Worm (Caenorhabditis elegans) whole organism, L3 larva: Measurements from ENCODE around the gene T25G12.13.

Experiments
- ama-1 ChIP-seq: fragments of 150-350 bp; optimal IDR thresholded peaks from 2 replicates; lab custom pipeline; 2018
- ceh-28 ChIP-seq: fragments of 150-350 bp; optimal IDR thresholded peaks from 2 replicates; lab custom pipeline; 2014; ENCODE audit warnings: missing biosample characterization, missing genetic modification reagents, missing genetic modification characterization
- ceh-9 ChIP-seq: sonication (generic microtip); optimal IDR thresholded peaks from 2 replicates; lab custom pipeline; 2018; ENCODE audit warnings: missing biosample characterization, missing genetic modification characterization
- daf-12 ChIP-seq: fragments of 150-350 bp; optimal IDR thresholded peaks from 2 replicates; lab custom pipeline; 2014; ENCODE audit warnings: missing biosample characterization, missing genetic modification reagents, missing genetic modification characterization
- egl-27 ChIP-seq: sonication (generic microtip); optimal IDR thresholded peaks from 4 replicates; lab custom pipeline; 2017; ENCODE audit warnings: missing biosample characterization, missing genetic modification reagents, missing genetic modification characterization
- egl-5 ChIP-seq: fragments of 150-350 bp; optimal IDR thresholded peaks from 2 replicates; lab custom pipeline; 2017; ENCODE audit warnings: missing biosample characterization, missing genetic modification reagents, missing genetic modification characterization, inconsistent platforms
- elt-2 ChIP-seq: sonication (generic microtip); optimal IDR thresholded peaks from 2 replicates; lab custom pipeline; 2016; ENCODE audit warnings: missing genetic modification reagents, mild to moderate bottlenecking, missing genetic modification characterization, missing compliant biosample characterization
- elt-3 ChIP-seq, 3 experiments: fragments of 150-350 bp in 1 of 3; sonication (generic microtip) in 2 of 3; optimal IDR thresholded peaks; 2 replicates in 2 of 3; 4 replicates in 1 of 3; lab custom pipeline; 2014 to 2017; ENCODE audit warnings: missing biosample characterization in 3 of 3, missing genetic modification characterization in 3 of 3
- eor-1 ChIP-seq, 2 experiments: fragments of 150-350 bp; optimal IDR thresholded peaks; 2 replicates each; lab custom pipeline; 2014 to 2018; ENCODE audit warnings: missing biosample characterization in 2 of 2, missing genetic modification characterization in 2 of 2
- fkh-10 ChIP-seq: sonication (generic microtip); optimal IDR thresholded peaks from 2 replicates; lab custom pipeline; 2017; ENCODE audit warnings: missing biosample characterization, missing genetic modification reagents, missing genetic modification characterization
- fkh-2 ChIP-seq: fragments of 150-350 bp; optimal IDR thresholded peaks from 2 replicates; lab custom pipeline; 2014; ENCODE audit warnings: missing biosample characterization, missing genetic modification reagents, missing genetic modification characterization
- fos-1 ChIP-seq: fragments of 150-350 bp; optimal IDR thresholded peaks from 2 replicates; lab custom pipeline; 2014; ENCODE audit warnings: missing biosample characterization, missing genetic modification characterization
- jun-1 ChIP-seq: fragments of 150-350 bp; optimal IDR thresholded peaks from 2 replicates; lab custom pipeline; 2014; ENCODE audit warnings: missing biosample characterization, missing genetic modification reagents, missing genetic modification characterization
- lin-15B ChIP-seq: fragments of 150-350 bp; optimal IDR thresholded peaks from 2 replicates; lab custom pipeline; 2014; ENCODE audit warnings: missing biosample characterization, missing genetic modification characterization
- lin-39 ChIP-seq: fragments of 150-350 bp; optimal IDR thresholded peaks from 2 replicates; lab custom pipeline; 2018; ENCODE audit warnings: missing biosample characterization, missing genetic modification reagents, missing genetic modification characterization
- mdl-1 ChIP-seq: fragments of 150-350 bp; optimal IDR thresholded peaks from 2 replicates; lab custom pipeline; 2014; ENCODE audit warnings: missing biosample characterization, missing genetic modification characterization
- nfya-1 ChIP-seq: sonication (generic microtip); optimal IDR thresholded peaks from 2 replicates; lab custom pipeline; 2017; ENCODE audit warnings: missing genetic modification characterization, mild to moderate bottlenecking, missing compliant biosample characterization, antibody characterized with exemption, moderate library complexity; ENCODE audit not compliant: insufficient read depth
- nhr-11 ChIP-seq: fragments of 150-350 bp; optimal IDR thresholded peaks from 2 replicates; lab custom pipeline; 2014; ENCODE audit warnings: missing biosample characterization, missing genetic modification characterization
- nhr-23 ChIP-seq: fragments of 150-350 bp; optimal IDR thresholded peaks from 2 replicates; lab custom pipeline; 2014; ENCODE audit warnings: missing biosample characterization, missing genetic modification reagents, missing genetic modification characterization
- nhr-25 ChIP-seq: sonication (generic microtip); optimal IDR thresholded peaks from 2 replicates; lab custom pipeline; 2017; ENCODE audit warnings: missing biosample characterization, missing genetic modification characterization
- nhr-28 ChIP-seq: fragments of 150-350 bp; optimal IDR thresholded peaks from 2 replicates; lab custom pipeline; 2014; ENCODE audit warnings: missing biosample characterization, missing genetic modification characterization
- nhr-43 ChIP-seq: sonication (generic microtip); optimal IDR thresholded peaks from 2 replicates; lab custom pipeline; 2016; ENCODE audit warnings: mild to moderate bottlenecking, missing genetic modification characterization, missing compliant biosample characterization; ENCODE audit not compliant: poor library complexity, severe bottlenecking
- nhr-76 ChIP-seq: fragments of 150-350 bp; sonication (generic microtip); optimal IDR thresholded peaks from 5 replicates; lab custom pipeline; 2014; ENCODE audit warnings: missing biosample characterization, missing genetic modification characterization
- pha-4 ChIP-seq: fragments of 150-350 bp; optimal IDR thresholded peaks from 2 replicates; lab custom pipeline; 2014; ENCODE audit warnings: missing biosample characterization, missing genetic modification reagents, missing genetic modification characterization
- pqm-1 ChIP-seq: fragments of 150-350 bp; optimal IDR thresholded peaks from 2 replicates; lab custom pipeline; 2017; ENCODE audit warnings: missing biosample characterization, missing genetic modification characterization, inconsistent platforms
- sea-2 ChIP-seq: fragments of 150-350 bp; sonication (generic microtip); optimal IDR thresholded peaks from 4 replicates; lab custom pipeline; 2014; ENCODE audit warnings: missing biosample characterization, missing genetic modification reagents, missing genetic modification characterization
- snpc-4 ChIP-seq: fragments of 150-350 bp; optimal IDR thresholded peaks from 2 replicates; lab custom pipeline; 2014; ENCODE audit warnings: missing biosample characterization, missing genetic modification characterization
- tbx-2 ChIP-seq: sonication (generic microtip); optimal IDR thresholded peaks from 2 replicates; lab custom pipeline; 2016; ENCODE audit warnings: mild to moderate bottlenecking, missing genetic modification characterization, missing compliant biosample characterization
- unc-39 ChIP-seq: sonication (generic microtip); optimal IDR thresholded peaks from 4 replicates; lab custom pipeline; 2017; ENCODE audit warnings: missing biosample characterization, missing genetic modification characterization
- unc-62 ChIP-seq: fragments of 150-350 bp; sonication (generic microtip); optimal IDR thresholded peaks from 4 replicates; lab custom pipeline; 2014; ENCODE audit warnings: missing biosample characterization, missing genetic modification reagents, missing genetic modification characterization
- ztf-11 ChIP-seq: fragments of 150-350 bp; optimal IDR thresholded peaks from 2 replicates; lab custom pipeline; 2014; ENCODE audit warnings: missing biosample characterization, missing genetic modification characterization
- ztf-4 ChIP-seq: fragments of 150-350 bp; optimal IDR thresholded peaks from 2 replicates; lab custom pipeline; 2014; ENCODE audit warnings: missing biosample characterization, missing genetic modification characterization

T25G12.13 gene

ce11 chrX:17211513-17211912 is 31.6 kb upstream of the T25G12.13 start:
- TF ChIP-seq nhr-23 (tag; lab: Kevin White, UChicago) (peak; percentile 77), nhr-28 (tag; lab: Kevin White, UChicago) (no peak)
- TF ChIP-seq, all 47 proteins: peak for 1

ce11 chrX:17214803-17215202 is 28.4 kb upstream of the T25G12.13 start, which contains the start of gene acdh-10:
Gene acdh-10 (minus strand): TSS chrX:17214903.
- TF ChIP-seq fkh-2 (tag; lab: Kevin White, UChicago) (no peak), nhr-25 (no peak), ztf-11 (tag; lab: Kevin White, UChicago) (no peak), ama-1 (lab: Kevin White, UChicago) (peak; percentile 30)

DNA sequence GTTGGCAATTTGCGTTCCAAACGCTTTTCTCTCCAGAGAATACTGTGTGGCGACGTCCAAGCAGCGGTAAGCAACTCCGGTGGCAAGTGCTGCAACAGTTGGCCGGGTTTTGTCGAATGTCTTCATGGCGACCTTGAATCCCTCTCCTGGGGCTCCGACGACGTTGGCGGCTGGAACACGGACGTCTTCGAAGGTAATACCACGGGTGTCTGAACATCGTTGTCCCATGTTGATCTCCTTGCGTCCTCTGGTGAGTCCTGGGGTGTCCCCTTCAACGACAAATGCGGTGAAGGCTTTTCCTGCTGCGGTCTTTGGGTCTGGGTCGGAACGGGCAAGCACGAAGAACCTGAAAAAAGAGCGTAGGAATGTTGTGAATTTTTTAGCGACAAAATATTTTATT is 27.4 kb upstream of the T25G12.13 start:
- TF ChIP-seq daf-12 (tag; lab: Kevin White, UChicago) (no peak), ceh-28 (tag; lab: Kevin White, UChicago) (no peak), mdl-1 (no peak), ztf-4 (no peak), unc-39 (tag; lab: Kevin White, UChicago) (no peak), sea-2 (no peak), eor-1 (tag; optimal IDR thresholded peaks at IDR 0.05; lab: Kevin White, UChicago) (no peak), nhr-25 (no peak), ceh-9 (tag; lab: Kevin White, UChicago) (no peak), pha-4 (tag; lab: Kevin White, UChicago) (no peak), unc-62 (GFP tag; lab: Kevin White, UChicago) (no peak), lin-39 (tag; lab: Kevin White, UChicago) (no peak), fos-1 (no peak)

DNA sequence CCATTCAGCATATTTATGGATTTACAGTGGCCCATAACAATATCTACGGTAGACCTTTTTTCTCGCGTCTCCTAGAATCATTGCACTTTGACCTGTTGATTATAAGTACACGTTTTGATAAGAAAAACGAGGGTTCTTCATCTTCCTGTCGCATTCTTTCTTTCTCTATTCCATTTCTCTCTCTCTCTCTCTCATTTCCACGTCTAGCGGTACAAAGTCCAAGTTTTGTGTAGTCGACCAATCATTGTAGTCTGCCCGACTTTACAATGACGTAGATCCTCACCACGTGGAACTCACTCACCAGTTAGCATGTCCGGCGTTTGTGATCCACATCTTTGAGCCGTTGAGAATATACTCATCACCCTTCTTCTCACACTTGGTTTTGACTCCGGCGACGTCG is 27.0 kb upstream of the T25G12.13 start:
- TF ChIP-seq nhr-23 (tag; lab: Kevin White, UChicago) (peak; percentile 54), tbx-2 (no peak), jun-1 (peak; percentile 51), nfya-1 (peak; percentile 91), nhr-43 (tag; lab: Kevin White, UChicago) (peak; percentile 46), elt-3 (tag; optimal IDR thresholded peaks at IDR 0.05; lab: Kevin White, UChicago) (peak in 2 of 3 experiments; percentile 12 to 61), elt-2 (tag; lab: Kevin White, UChicago) (peak; percentile 67), snpc-4 (tag; lab: Kevin White, UChicago) (no peak), nhr-25 (peak; percentile 17), pqm-1 (peak; percentile 52), mdl-1 (peak; percentile 39), nhr-11 (peak; percentile 36), daf-12 (tag; lab: Kevin White, UChicago) (no peak)

DNA sequence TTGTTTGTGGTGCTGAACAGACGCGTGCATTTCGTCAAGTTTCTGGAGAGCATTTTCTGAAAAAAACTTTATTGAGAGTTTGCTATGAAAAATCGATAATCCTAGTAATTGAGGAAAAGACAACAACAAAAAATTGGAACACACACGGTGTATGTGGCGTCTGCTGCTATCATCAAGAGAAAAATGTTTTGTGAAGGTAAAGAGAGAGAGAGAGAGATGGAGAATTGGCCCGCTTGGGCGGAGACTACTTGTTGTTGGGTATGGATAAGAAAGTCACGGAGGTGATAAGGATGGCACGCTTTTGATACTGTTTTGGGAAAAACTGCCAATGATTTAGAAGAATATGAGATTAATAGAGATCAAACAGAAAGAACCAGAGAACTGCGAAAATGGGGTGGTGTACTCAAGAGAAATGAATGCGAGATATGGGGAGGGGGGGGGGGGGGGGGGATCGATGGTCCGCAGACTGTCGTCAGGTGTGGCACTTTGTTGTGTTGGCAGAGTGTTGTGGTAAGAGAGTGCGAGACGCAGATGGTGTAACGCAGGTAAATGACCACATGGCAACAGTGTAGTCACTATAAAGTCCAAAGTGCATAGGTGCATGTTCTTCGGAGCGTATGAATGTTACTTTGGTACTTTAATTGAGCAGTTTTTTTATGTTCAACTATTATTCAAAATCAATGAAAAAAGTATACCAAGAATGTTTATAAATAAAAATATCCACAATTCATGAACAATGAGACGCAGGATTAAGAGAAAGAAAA is 25.9 kb upstream of the T25G12.13 start, which contains the start of gene acdh-7:
TSS of gene acdh-7 (minus strand) at position 56 of the 764 bp plus-strand sequence.
- TF ChIP-seq nfya-1 (peak; percentile 28), elt-3 (tag; optimal IDR thresholded peaks at IDR 0.05; lab: Kevin White, UChicago) (peak in 2 of 3 experiments; percentile 21 to 38), daf-12 (tag; lab: Kevin White, UChicago) (no peak), fos-1 (no peak), nhr-76 (tag; lab: Kevin White, UChicago) (no peak), egl-27 (no peak), pqm-1 (peak; percentile 20), lin-15B (tag; lab: Kevin White, UChicago) (no peak), egl-5 (tag; lab: Kevin White, UChicago) (no peak), fkh-10 (no peak), ceh-28 (tag; lab: Kevin White, UChicago) (peak; percentile 64), nhr-43 (tag; lab: Kevin White, UChicago) (peak; percentile 14), elt-2 (tag; lab: Kevin White, UChicago) (peak; percentile 76)
